Fruit fly (Drosophila melanogaster) whole organism, wandering third instar larva: Measurements from ENCODE around the gene CG4362.

Experiments
- Abd-B ChIP-seq: fragments of >200 bp; optimal IDR thresholded peaks from 2 replicates; lab custom pipeline; 2017; ENCODE audit warnings: missing biosample characterization, missing genetic modification characterization
- CG32264 ChIP-seq: fragments of 200-800 bp; sonication (Bioruptor generic); optimal IDR thresholded peaks from 2 replicates; lab custom pipeline; 2016; ENCODE audit warnings: missing biosample characterization, missing genetic modification characterization
- CG9705 ChIP-seq: fragments of 200-800 bp; sonication (Bioruptor generic); optimal IDR thresholded peaks from 2 replicates; lab custom pipeline; 2018; ENCODE audit warnings: missing biosample characterization, mild to moderate bottlenecking, missing genetic modification characterization
- CrebA ChIP-seq: fragments of 200-800 bp; sonication (Bioruptor generic); optimal IDR thresholded peaks from 2 replicates; lab custom pipeline; 2016; ENCODE audit warnings: missing biosample characterization, mild to moderate bottlenecking, missing genetic modification characterization, borderline replicate concordance
- Dfd ChIP-seq: fragments of >200 bp; optimal IDR thresholded peaks from 2 replicates; lab custom pipeline; 2017; ENCODE audit warnings: missing biosample characterization, missing genetic modification characterization
- Dif ChIP-seq: fragments of 200-275, 200-300 bp; sonication (Bioruptor generic); optimal IDR thresholded peaks from 2 replicates; lab custom pipeline; 2018; ENCODE audit warnings: missing biosample characterization, missing genetic modification characterization; ENCODE audit not compliant: partially characterized antibody
- GATAd ChIP-seq: sonication (Bioruptor generic); optimal IDR thresholded peaks from 2 replicates; lab custom pipeline; 2016; ENCODE audit warnings: missing biosample characterization, missing genetic modification characterization
- HLH106 ChIP-seq: fragments of 200-800 bp; optimal IDR thresholded peaks from 3 replicates; lab custom pipeline; 2019; ENCODE audit warnings: missing biosample characterization, mild to moderate bottlenecking, missing genetic modification characterization, moderate library complexity
- Hr78 ChIP-seq: fragments of >200 bp; optimal IDR thresholded peaks from 2 replicates; lab custom pipeline; 2017; ENCODE audit warnings: missing biosample characterization, missing genetic modification characterization
- Hr83 ChIP-seq: fragments of 200-300 bp; sonication (Bioruptor generic); optimal IDR thresholded peaks from 2 replicates; lab custom pipeline; 2016; ENCODE audit warnings: missing biosample characterization, mild to moderate bottlenecking, missing genetic modification characterization, moderate library complexity; ENCODE audit not compliant: poor library complexity, severe bottlenecking
- Jra ChIP-seq: sonication (Bioruptor generic); optimal IDR thresholded peaks from 2 replicates; lab custom pipeline; 2016; ENCODE audit warnings: missing biosample characterization, missing genetic modification characterization
- Mio ChIP-seq: sonication (Bioruptor generic); optimal IDR thresholded peaks from 2 replicates; lab custom pipeline; 2016; ENCODE audit warnings: missing biosample characterization, missing genetic modification characterization
- Myc ChIP-seq: fragments of >200 bp; optimal IDR thresholded peaks from 2 replicates; lab custom pipeline; 2017
- N ChIP-seq: fragments of >200 bp; optimal IDR thresholded peaks from 2 replicates; lab custom pipeline; 2018; ENCODE audit warnings: missing biosample characterization, missing external identifiers, missing genetic modification characterization
- OdsH ChIP-seq: fragments of 200-800 bp; sonication (Bioruptor generic); optimal IDR thresholded peaks from 2 replicates; lab custom pipeline; 2016; ENCODE audit warnings: missing biosample characterization, mild to moderate bottlenecking, missing genetic modification characterization
- Rel ChIP-seq, 2 experiments: fragments of 200-800 bp; sonication (Bioruptor generic) in 1 of 2; optimal IDR thresholded peaks; 2 replicates in 1 of 2; 3 replicates in 1 of 2; lab custom pipeline; 2016 to 2019; ENCODE audit warnings: mild to moderate bottlenecking in 2 of 2, missing biosample characterization in 2 of 2, missing genetic modification characterization in 2 of 2, moderate library complexity in 1 of 2
- Sp1 ChIP-seq: fragments of 200-800 bp; sonication (Bioruptor generic); optimal IDR thresholded peaks from 3 replicates; lab custom pipeline; 2019; ENCODE audit warnings: missing biosample characterization, mild to moderate bottlenecking, missing genetic modification characterization, moderate library complexity
- Vsx2 ChIP-seq: fragments of 200-300, 225-300 bp; sonication (Bioruptor generic); optimal IDR thresholded peaks from 2 replicates; lab custom pipeline; 2018; ENCODE audit warnings: missing biosample characterization, missing genetic modification characterization; ENCODE audit not compliant: partially characterized antibody
- br ChIP-seq: fragments of 200-800 bp; sonication (Bioruptor generic); optimal IDR thresholded peaks from 2 replicates; lab custom pipeline; 2016; ENCODE audit warnings: missing biosample characterization, missing genetic modification characterization
- dl ChIP-seq, 2 experiments: fragments of 175-275, 200-275 bp in 1 of 2; fragments of 200-275 bp in 1 of 2; sonication (Bioruptor generic); optimal IDR thresholded peaks; lab custom pipeline; 2018; ENCODE audit warnings: mild to moderate bottlenecking in 2 of 2, missing biosample characterization in 2 of 2, missing genetic modification characterization in 2 of 2, moderate library complexity in 2 of 2; ENCODE audit not compliant: partially characterized antibody in 2 of 2, insufficient read depth in 1 of 2
- dmrt93B ChIP-seq: fragments of 200-800 bp; sonication (Bioruptor generic); optimal IDR thresholded peaks from 2 replicates; lab custom pipeline; 2018; ENCODE audit warnings: missing biosample characterization, mild to moderate bottlenecking, missing genetic modification characterization
- dsf ChIP-seq: sonication (Bioruptor generic); optimal IDR thresholded peaks from 2 replicates; lab custom pipeline; 2016; ENCODE audit warnings: missing biosample characterization, missing genetic modification characterization, borderline replicate concordance
- ey ChIP-seq: fragments of 200-800 bp; sonication (Bioruptor generic); optimal IDR thresholded peaks from 2 replicates; lab custom pipeline; 2016; ENCODE audit warnings: missing biosample characterization, missing genetic modification characterization
- foxo ChIP-seq, 2 experiments: fragments of 200-800 bp; sonication (Bioruptor generic); optimal IDR thresholded peaks; 2 replicates in 1 of 2; 3 replicates in 1 of 2; lab custom pipeline; 2016 to 2017; ENCODE audit warnings: missing biosample characterization in 2 of 2, missing genetic modification characterization in 2 of 2
- fru ChIP-seq: fragments of 200-800 bp; sonication (Bioruptor generic); optimal IDR thresholded peaks from 3 replicates; lab custom pipeline; 2016; ENCODE audit warnings: missing biosample characterization, mild to moderate bottlenecking, missing genetic modification characterization
- h ChIP-seq: fragments of 200-800 bp; sonication (Bioruptor generic); optimal IDR thresholded peaks from 3 replicates; lab custom pipeline; 2016; ENCODE audit warnings: missing biosample characterization, mild to moderate bottlenecking, missing genetic modification characterization
- jim ChIP-seq: fragments of 175-275, 200-325 bp; sonication (Bioruptor generic); optimal IDR thresholded peaks from 2 replicates; lab custom pipeline; 2016; ENCODE audit warnings: missing biosample characterization, mild to moderate bottlenecking, missing genetic modification characterization
- lola ChIP-seq: fragments of >200 bp; optimal IDR thresholded peaks from 2 replicates; lab custom pipeline; 2017; ENCODE audit warnings: missing biosample characterization, missing genetic modification characterization
- pan ChIP-seq: fragments of >200 bp; optimal IDR thresholded peaks from 2 replicates; lab custom pipeline; 2017
- sage ChIP-seq: fragments of 200-800 bp; sonication (Bioruptor generic); optimal IDR thresholded peaks from 2 replicates; lab custom pipeline; 2016; ENCODE audit warnings: missing biosample characterization, mild to moderate bottlenecking, missing genetic modification characterization
- sv ChIP-seq: fragments of 200-800 bp; sonication (Bioruptor generic); optimal IDR thresholded peaks from 3 replicates; lab custom pipeline; 2016; ENCODE audit warnings: missing biosample characterization, missing genetic modification characterization
- tai ChIP-seq: sonication (Bioruptor generic); optimal IDR thresholded peaks from 2 replicates; lab custom pipeline; 2016; ENCODE audit warnings: missing biosample characterization, missing genetic modification characterization
- usp ChIP-seq: fragments of >200 bp; optimal IDR thresholded peaks from 2 replicates; lab custom pipeline; 2017; ENCODE audit warnings: missing biosample characterization, missing genetic modification characterization
- woc ChIP-seq: sonication (Bioruptor generic); optimal IDR thresholded peaks from 2 replicates; lab custom pipeline; 2016; ENCODE audit warnings: missing biosample characterization, mild to moderate bottlenecking, missing genetic modification characterization

Gene CG4362

dm6 chr3R:20292030-20292879, 15.1 kb downstream of the CG4362 start:
- TF ChIP-seq CG32264 (GFP tag; lab: Kevin White, UChicago) (no peak), usp (GFP tag; lab: Kevin White, UChicago) (no peak), Mio (GFP tag; lab: Kevin White, UChicago) (no peak), foxo (GFP tag; optimal IDR thresholded peaks at IDR 0.05; lab: Kevin White, UChicago) (peak in 1 of 2 experiments; percentile 85), dsf (GFP tag; lab: Kevin White, UChicago) (no peak), HLH106 (tag; lab: Kevin White, UChicago) (peak; percentile 76), Jra (peak; percentile 25), woc (peak; percentile 79), jim (GFP tag; lab: Kevin White, UChicago) (no peak), br (peak; percentile 77), Hr78 (GFP tag; lab: Kevin White, UChicago) (no peak), pan (no peak), sv (GFP tag; lab: Kevin White, UChicago) (peak; percentile 18), sage (no peak), N (GFP tag; lab: Kevin White, UChicago) (no peak), tai (no peak), GATAd (GFP tag; lab: Kevin White, UChicago) (no peak), Hr83 (GFP tag; lab: Kevin White, UChicago) (no peak), Myc (lab: Kevin White, UChicago) (no peak), ey (GFP tag; lab: Kevin White, UChicago) (peak; percentile 83), fru (GFP tag; lab: Kevin White, UChicago) (peak; percentile 87), h (GFP tag; lab: Kevin White, UChicago) (peak; percentile 75), CG9705 (peak; percentile 22), dmrt93B (peak; percentile 74), Sp1 (GFP tag; lab: Kevin White, UChicago) (peak; percentile 81), OdsH (GFP tag; lab: Kevin White, UChicago) (peak; percentile 76)

- TF ChIP-seq Dif (GFP tag; lab: Kevin White, UChicago) (no peak), Vsx2 (GFP tag; lab: Kevin White, UChicago) (no peak), OdsH (GFP tag; lab: Kevin White, UChicago) (peak; percentile 13), fru (GFP tag; lab: Kevin White, UChicago) (peak; percentile 22), dmrt93B (no peak), foxo (GFP tag; optimal IDR thresholded peaks at IDR 0.05; lab: Kevin White, UChicago) (peak in 1 of 2 experiments; percentile 18), woc (no peak), Abd-B (GFP tag; lab: Kevin White, UChicago) (no peak), Jra (peak; percentile 11)
Measured at dm6 chr3R:20291594-20291993, 15.7 kb downstream of the CG4362 start.

dm6 chr3R:20291106-20291505, 16.2 kb downstream of the CG4362 start:
- TF ChIP-seq HLH106 (tag; lab: Kevin White, UChicago) (no peak), woc (no peak), N (GFP tag; lab: Kevin White, UChicago) (no peak), Myc (lab: Kevin White, UChicago) (no peak), CG9705 (no peak), CrebA (GFP tag; lab: Kevin White, UChicago) (no peak), ey (GFP tag; lab: Kevin White, UChicago) (no peak), lola (no peak), Rel (GFP tag; optimal IDR thresholded peaks at IDR 0.05; lab: Kevin White, UChicago) (no peak), Rel (tag; optimal IDR thresholded peaks at IDR 0.05; lab: Kevin White, UChicago) (no peak), Hr83 (GFP tag; lab: Kevin White, UChicago) (no peak), Dfd (GFP tag; lab: Kevin White, UChicago) (no peak), Sp1 (GFP tag; lab: Kevin White, UChicago) (no peak), usp (GFP tag; lab: Kevin White, UChicago) (no peak), h (GFP tag; lab: Kevin White, UChicago) (no peak), Mio (GFP tag; lab: Kevin White, UChicago) (no peak), dl (GFP tag; optimal IDR thresholded peaks at IDR 0.05; lab: Kevin White, UChicago; ENCODE audit: insufficient read depth in 1 of 2, partially characterized antibody in 2 of 2) (no peak), Dif (GFP tag; lab: Kevin White, UChicago) (no peak)
